Fruit fly (Drosophila melanogaster) whole organism, embryonic: ENCODE measurements around the gene CG13720.
A peak's percentile ranks its signal among the peaks of the same experiment; 100 is the strongest.

Source experiments
- Antp ChIP-seq: fragments of 200-800 bp; sonication (Bioruptor generic); optimal IDR thresholded peaks from 3 replicates; lab custom pipeline; 2016; ENCODE audit warnings: missing biosample characterization, missing genetic modification characterization
- Bdp1 ChIP-seq: fragments of 200-800 bp; sonication (Bioruptor generic); optimal IDR thresholded peaks from 3 replicates; lab custom pipeline; 2016; ENCODE audit warnings: missing biosample characterization, missing genetic modification characterization
- CG10267 ChIP-seq: fragments of 200-800 bp; sonication (Bioruptor generic); optimal IDR thresholded peaks from 2 replicates; lab custom pipeline; 2018; ENCODE audit warnings: missing biosample characterization, mild to moderate bottlenecking, missing genetic modification characterization, moderate library complexity
- CG10274 ChIP-seq: fragments of 200-800 bp; sonication (Bioruptor generic); optimal IDR thresholded peaks from 3 replicates; lab custom pipeline; 2017; ENCODE audit warnings: missing biosample characterization, mild to moderate bottlenecking, missing genetic modification characterization
- CG11085 ChIP-seq: fragments of 200-800 bp; sonication (Bioruptor generic); IDR thresholded peaks from 2 replicates; pipeline ENCODE4 v1.3.6; 2022; ENCODE audit warnings: missing biosample characterization, missing genetic modification characterization
- CG11695 ChIP-seq: fragments of 200-800 bp; sonication (Bioruptor generic); IDR thresholded peaks from 3 replicates; pipeline ENCODE4 v1.3.6; 2022; ENCODE audit warnings: missing biosample characterization, missing genetic modification characterization
- CG12236 ChIP-seq: fragments of 200-800 bp; sonication (Bioruptor generic); optimal IDR thresholded peaks from 2 replicates; lab custom pipeline; 2016; ENCODE audit warnings: missing biosample characterization, missing genetic modification characterization
- CG14014 ChIP-seq: fragments of 200-800 bp; sonication (Bioruptor generic); IDR thresholded peaks from 2 replicates; pipeline ENCODE4 v1.3.6; 2022; ENCODE audit warnings: missing biosample characterization, missing genetic modification characterization
- CG14860 ChIP-seq: fragments of 200-800 bp; sonication (Bioruptor generic); IDR thresholded peaks from 3 replicates; pipeline ENCODE4 v1.3.6; 2022; ENCODE audit warnings: missing biosample characterization, missing genetic modification characterization; ENCODE audit not compliant: partially characterized antibody
- CG15479 ChIP-seq: fragments of 200-800 bp; sonication (Bioruptor generic); optimal IDR thresholded peaks from 3 replicates; lab custom pipeline; 2019; ENCODE audit warnings: missing biosample characterization, mild to moderate bottlenecking, missing genetic modification characterization, moderate library complexity
- CG16863 ChIP-seq: fragments of 200-800 bp; sonication (Bioruptor generic); optimal IDR thresholded peaks from 3 replicates; lab custom pipeline; 2016; ENCODE audit warnings: missing biosample characterization, missing genetic modification characterization
- CG17359 ChIP-seq: fragments of 200-800 bp; sonication (Bioruptor generic); optimal IDR thresholded peaks from 3 replicates; lab custom pipeline; 2018; ENCODE audit warnings: missing biosample characterization, mild to moderate bottlenecking, missing genetic modification characterization, moderate library complexity
- CG3065 ChIP-seq: fragments of 200-800 bp; sonication (Bioruptor generic); optimal IDR thresholded peaks from 2 replicates; lab custom pipeline; 2016; ENCODE audit warnings: missing biosample characterization, missing genetic modification characterization
- CG33557 ChIP-seq: fragments of 200-800 bp; sonication (Bioruptor generic); optimal IDR thresholded peaks from 2 replicates; lab custom pipeline; 2019; ENCODE audit warnings: missing biosample characterization, mild to moderate bottlenecking, missing genetic modification characterization, moderate library complexity
- CG3838 ChIP-seq: fragments of 200-800 bp; sonication (Bioruptor generic); optimal IDR thresholded peaks from 3 replicates; lab custom pipeline; 2016; ENCODE audit warnings: missing biosample characterization, missing genetic modification characterization
- CG3847 ChIP-seq: fragments of 200-800 bp; sonication (Bioruptor generic); IDR thresholded peaks from 2 replicates; pipeline ENCODE4 v1.3.6; 2022; ENCODE audit warnings: missing biosample characterization, missing genetic modification characterization
- CG4707 ChIP-seq: fragments of 200-800 bp; sonication (Bioruptor generic); optimal IDR thresholded peaks from 2 replicates; lab custom pipeline; 2018; ENCODE audit warnings: missing biosample characterization, mild to moderate bottlenecking, missing genetic modification characterization, moderate library complexity
- CG6254 ChIP-seq: fragments of 200-800 bp; sonication (Bioruptor generic); optimal IDR thresholded peaks from 3 replicates; lab custom pipeline; 2017; ENCODE audit warnings: mild to moderate bottlenecking, missing biosample characterization, missing genetic modification reagents, missing genetic modification characterization
- CG6272 ChIP-seq: fragments of 200-800 bp; sonication (Bioruptor generic); IDR thresholded peaks from 2 replicates; pipeline ENCODE4 v1.3.6; 2022; ENCODE audit warnings: missing biosample characterization, missing genetic modification characterization
- CG6689 ChIP-seq: fragments of 200-800 bp; sonication (Bioruptor generic); IDR thresholded peaks from 2 replicates; pipeline ENCODE4 v1.3.6; 2022; ENCODE audit warnings: missing biosample characterization, missing genetic modification characterization
- CG7839 ChIP-seq: fragments of 200-800 bp; sonication (Bioruptor generic); optimal IDR thresholded peaks from 3 replicates; lab custom pipeline; 2018; ENCODE audit warnings: missing biosample characterization, mild to moderate bottlenecking, missing genetic modification characterization, moderate library complexity
- CG8290 ChIP-seq, 3 experiments: fragments of 200-800 bp; sonication (Bioruptor generic); optimal IDR thresholded peaks; 2 replicates each; lab custom pipeline; 2016 to 2019; ENCODE audit warnings: missing biosample characterization in 3 of 3, missing genetic modification characterization in 3 of 3, mild to moderate bottlenecking in 2 of 3, moderate library complexity in 1 of 3
- CG8765 ChIP-seq: fragments of 200-800 bp; sonication (Bioruptor generic); IDR thresholded peaks from 2 replicates; pipeline ENCODE4 v1.3.6; 2022; ENCODE audit warnings: missing biosample characterization, missing genetic modification characterization
- CG8924 ChIP-seq: fragments of 200-800 bp; optimal IDR thresholded peaks from 3 replicates; lab custom pipeline; 2019; ENCODE audit warnings: missing biosample characterization, mild to moderate bottlenecking, missing genetic modification characterization, moderate library complexity
- CG9932 ChIP-seq: fragments of 200-800 bp; sonication (Bioruptor generic); IDR thresholded peaks from 2 replicates; pipeline ENCODE4 v1.3.6; 2022; ENCODE audit warnings: missing biosample characterization, missing genetic modification characterization
- CkIIα-i1 ChIP-seq: fragments of 200-800 bp; sonication (Bioruptor generic); IDR thresholded peaks from 2 replicates; pipeline ENCODE4 v1.3.6; 2022; ENCODE audit warnings: missing biosample characterization, missing genetic modification characterization
- Ets65A ChIP-seq: fragments of 200-800 bp; sonication (Bioruptor generic); peaks from one replicate; lab custom pipeline; 2016; ENCODE audit warnings: missing biosample characterization, missing genetic modification characterization
- Fer3 ChIP-seq: fragments of 200-800 bp; sonication (Bioruptor generic); optimal IDR thresholded peaks from 2 replicates; lab custom pipeline; 2018; ENCODE audit warnings: missing biosample characterization, mild to moderate bottlenecking, missing genetic modification characterization, moderate library complexity
- Gsc ChIP-seq: fragments of 200-800 bp; sonication (Bioruptor generic); IDR thresholded peaks from 2 replicates; pipeline ENCODE4 v1.3.6; 2022; ENCODE audit warnings: missing biosample characterization, missing genetic modification characterization
- Gug ChIP-seq: fragments of 200-800 bp; sonication (Bioruptor generic); IDR thresholded peaks from 4 replicates; pipeline ENCODE4 v1.3.6; 2022; ENCODE audit warnings: missing biosample characterization, missing genetic modification characterization
- Hmr ChIP-seq: fragments of 200-800 bp; sonication (Bioruptor generic); optimal IDR thresholded peaks from 3 replicates; lab custom pipeline; 2017; ENCODE audit warnings: mild to moderate bottlenecking, missing biosample characterization, missing genetic modification reagents, missing genetic modification characterization
- Hr39 ChIP-seq: fragments of >200 bp; optimal IDR thresholded peaks from 2 replicates; lab custom pipeline; 2017
- Lhr ChIP-seq: fragments of 200-800 bp; sonication (Bioruptor generic); optimal IDR thresholded peaks from 3 replicates; lab custom pipeline; 2017; ENCODE audit warnings: mild to moderate bottlenecking, missing biosample characterization, missing genetic modification reagents, missing genetic modification characterization
- MBD-R2 ChIP-seq: fragments of 200-800 bp; sonication (Bioruptor generic); IDR thresholded peaks from 2 replicates; pipeline ENCODE4 v1.3.6; 2022; ENCODE audit warnings: missing biosample characterization, missing genetic modification characterization
- Meics ChIP-seq: fragments of 200-800 bp; sonication (Bioruptor generic); optimal IDR thresholded peaks from 2 replicates; lab custom pipeline; 2017; ENCODE audit warnings: missing biosample characterization, mild to moderate bottlenecking, missing genetic modification characterization
- Sin3A ChIP-seq: fragments of >200 bp; optimal IDR thresholded peaks from 2 replicates; lab custom pipeline; 2018
- Sox100B ChIP-seq: fragments of 200-800 bp; sonication (Bioruptor generic); optimal IDR thresholded peaks from 3 replicates; lab custom pipeline; 2018; ENCODE audit warnings: missing biosample characterization, mild to moderate bottlenecking, missing genetic modification characterization
- Sox102F ChIP-seq: fragments of 200-800 bp; sonication (Bioruptor generic); optimal IDR thresholded peaks from 2 replicates; lab custom pipeline; 2018; ENCODE audit warnings: missing biosample characterization, mild to moderate bottlenecking, missing genetic modification characterization, moderate library complexity
- Taf1 ChIP-seq: fragments of 200-800 bp; sonication (Bioruptor generic); IDR thresholded peaks from 2 replicates; pipeline ENCODE4 v1.3.6; 2022; ENCODE audit warnings: missing biosample characterization, missing genetic modification characterization
- bcd ChIP-seq: fragments of 200-800 bp; sonication (Bioruptor generic); optimal IDR thresholded peaks from 2 replicates; lab custom pipeline; 2017; ENCODE audit warnings: missing biosample characterization, mild to moderate bottlenecking, missing genetic modification characterization
- cas ChIP-seq: fragments of 200-800 bp; sonication (Bioruptor generic); IDR thresholded peaks from 2 replicates; pipeline ENCODE4 v1.3.6; 2022; ENCODE audit warnings: missing biosample characterization, missing genetic modification characterization
- ci ChIP-seq: fragments of 200-800 bp; sonication (Bioruptor generic); IDR thresholded peaks from 3 replicates; pipeline ENCODE4 v1.3.6; 2022; ENCODE audit warnings: missing biosample characterization, missing genetic modification characterization
- en ChIP-seq: fragments of 200-800 bp; sonication (Bioruptor generic); optimal IDR thresholded peaks from 2 replicates; lab custom pipeline; 2016; ENCODE audit warnings: missing biosample characterization, missing genetic modification characterization
- eve ChIP-seq, 2 experiments: fragments of >200 bp; optimal IDR thresholded peaks; 2 replicates each; lab custom pipeline; 2017; ENCODE audit warnings: missing biosample characterization in 2 of 2, missing genetic modification characterization in 2 of 2
- gcm2 ChIP-seq: fragments of 200-800 bp; sonication (Bioruptor generic); optimal IDR thresholded peaks from 2 replicates; lab custom pipeline; 2016; ENCODE audit warnings: missing biosample characterization, missing genetic modification characterization
- hth ChIP-seq: fragments of >200 bp; optimal IDR thresholded peaks from 2 replicates; lab custom pipeline; 2017; ENCODE audit warnings: inconsistent platforms
- ranshi ChIP-seq: fragments of 200-800 bp; sonication (Bioruptor generic); IDR thresholded peaks from 2 replicates; pipeline ENCODE4 v1.3.6; 2022; ENCODE audit warnings: missing biosample characterization, missing genetic modification characterization
- sens ChIP-seq: fragments of 200-800 bp; sonication (Bioruptor generic); peaks from one replicate; lab custom pipeline; 2016; ENCODE audit warnings: missing biosample characterization, missing genetic modification characterization
- slou ChIP-seq: fragments of 200-800 bp; sonication (Bioruptor generic); optimal IDR thresholded peaks from 3 replicates; lab custom pipeline; 2016; ENCODE audit warnings: missing biosample characterization, missing genetic modification characterization
- ssp ChIP-seq: fragments of 200-800 bp; sonication (Bioruptor generic); IDR thresholded peaks from 2 replicates; pipeline ENCODE4 v1.3.6; 2022; ENCODE audit warnings: missing biosample characterization, missing genetic modification characterization
- trem ChIP-seq: fragments of 200-800 bp; optimal IDR thresholded peaks from 3 replicates; lab custom pipeline; 2019; ENCODE audit warnings: missing biosample characterization, mild to moderate bottlenecking, missing genetic modification characterization, moderate library complexity
- trh ChIP-seq: fragments of 200-800 bp; sonication (Bioruptor generic); optimal IDR thresholded peaks from 2 replicates; lab custom pipeline; 2016; ENCODE audit warnings: missing biosample characterization, missing genetic modification characterization
- unpg ChIP-seq: fragments of 200-800 bp; sonication (Bioruptor generic); optimal IDR thresholded peaks from 3 replicates; lab custom pipeline; 2018; ENCODE audit warnings: missing biosample characterization, mild to moderate bottlenecking, missing genetic modification characterization, moderate library complexity

CG13720 gene

DNA sequence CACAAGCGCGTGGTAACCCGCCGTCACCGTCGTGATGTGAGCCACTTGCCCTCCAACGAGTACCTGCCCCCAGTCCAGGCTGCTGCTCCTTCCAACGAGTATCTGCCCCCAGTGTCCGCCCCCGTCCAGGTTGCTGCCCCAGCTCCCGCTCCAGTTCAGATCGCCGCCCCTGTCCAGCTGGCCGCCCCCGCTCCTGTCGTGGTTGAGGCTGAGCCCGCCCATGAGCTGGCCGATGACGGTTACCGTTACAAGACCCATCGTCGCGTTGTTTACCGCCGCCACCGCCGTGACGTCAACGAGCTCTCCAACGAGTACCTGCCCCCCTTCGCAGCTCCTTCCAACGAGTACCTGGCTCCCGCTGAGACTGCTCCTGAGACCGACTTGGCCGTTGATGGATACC, 19.5 kb downstream of the CG13720 start (continued):
- TF ChIP-seq Meics = no peak
- no peak for TF ChIP-seq CG4707
- TF ChIP-seq CG9932 (GFP tag; lab: Robert Waterston, UW) = peak; percentile 50; the same call in 1 of the 2 replicates
- TF ChIP-seq Hmr (GFP tag; lab: Kevin White, UChicago) = no peak
- TF ChIP-seq Sin3A (lab: Kevin White, UChicago) = no peak
- no peak for TF ChIP-seq CG8290 (GFP tag; optimal IDR thresholded peaks at IDR 0.05; lab: Kevin White, UChicago)
- no peak for TF ChIP-seq CG8290 (tag; optimal IDR thresholded peaks at IDR 0.05; lab: Kevin White, UChicago)
- TF ChIP-seq CG6272 = peak; percentile 40; the same call in 1 of the 2 replicates
- TF ChIP-seq ci (GFP tag; lab: Robert Waterston, UW) = no peak
- TF ChIP-seq CG14860 (GFP tag; lab: Robert Waterston, UW) = no peak
- TF ChIP-seq en (GFP tag; lab: Kevin White, UChicago) = no peak
- TF ChIP-seq trem (tag; lab: Kevin White, UChicago) = no peak
- TF ChIP-seq CG11085 (GFP tag; lab: Robert Waterston, UW) = peak; percentile 61; the same call in 1 of the 2 replicates
- no peak for TF ChIP-seq CkIIα-i1 (GFP tag; lab: Robert Waterston, UW)
- no peak for TF ChIP-seq bcd
- no peak for TF ChIP-seq slou (GFP tag; lab: Kevin White, UChicago)
- peak; percentile 5; the same call in 1 of the 2 replicates for TF ChIP-seq CG14014 (GFP tag; lab: Robert Waterston, UW)
- no peak for TF ChIP-seq Ets65A (GFP tag; lab: Kevin White, UChicago)
- no peak for TF ChIP-seq CG33557 (GFP tag; lab: Kevin White, UChicago)
- no peak for TF ChIP-seq CG10267
- TF ChIP-seq Lhr (GFP tag; lab: Kevin White, UChicago) = no peak
- no peak for TF ChIP-seq unpg (GFP tag; lab: Kevin White, UChicago)
- TF ChIP-seq Sox102F (GFP tag; lab: Kevin White, UChicago) = no peak
- no peak for TF ChIP-seq Hr39 (lab: Kevin White, UChicago)
- TF ChIP-seq gcm2 = no peak
- TF ChIP-seq Bdp1 (GFP tag; lab: Kevin White, UChicago) = no peak
- no peak for TF ChIP-seq sens
- TF ChIP-seq CG8924 (tag; lab: Kevin White, UChicago) = no peak
- no peak for TF ChIP-seq ranshi (GFP tag; lab: Robert Waterston, UW)
- TF ChIP-seq CG10274 (GFP tag; lab: Kevin White, UChicago) = no peak
- TF ChIP-seq ssp (GFP tag; lab: Robert Waterston, UW) = peak; percentile 24; the same call in 1 of the 2 replicates
- TF ChIP-seq CG11695 (GFP tag; lab: Robert Waterston, UW) = no peak
- no peak for TF ChIP-seq CG6689 (GFP tag; lab: Robert Waterston, UW)
- TF ChIP-seq CG8765 (GFP tag; lab: Robert Waterston, UW) = no peak
- peak; percentile 4; the same call in 1 of the 4 replicates for TF ChIP-seq Gug (GFP tag; lab: Robert Waterston, UW)
- TF ChIP-seq eve (GFP tag; optimal IDR thresholded peaks at IDR 0.05; lab: Kevin White, UChicago) = no peak
- TF ChIP-seq CG3065 = no peak
- no peak for TF ChIP-seq CG3847 (GFP tag; lab: Robert Waterston, UW)
- no peak for TF ChIP-seq CG17359 (tag; lab: Kevin White, UChicago)
- TF ChIP-seq CG3838 (GFP tag; lab: Kevin White, UChicago) = no peak
- 0 out of 2 replicates have a peak, but pooled peaks have one; percentile 29 for TF ChIP-seq cas
- no peak for TF ChIP-seq trh (GFP tag; lab: Kevin White, UChicago)
- TF ChIP-seq hth (lab: Kevin White, UChicago) = no peak
- TF ChIP-seq Fer3 (tag; lab: Kevin White, UChicago) = no peak
- TF ChIP-seq CG6254 (GFP tag; lab: Kevin White, UChicago) = no peak
- TF ChIP-seq Antp (GFP tag; lab: Kevin White, UChicago) = no peak
- TF ChIP-seq Taf1 = no peak
- no peak for TF ChIP-seq CG16863 (GFP tag; lab: Kevin White, UChicago)
- TF ChIP-seq MBD-R2 (GFP tag; lab: Robert Waterston, UW) = no peak
- TF ChIP-seq CG7839 (tag; lab: Kevin White, UChicago) = no peak
- no peak; the same call in 1 of the 2 replicates for TF ChIP-seq Gsc (GFP tag; lab: Robert Waterston, UW)
- no peak for TF ChIP-seq CG12236 (GFP tag; lab: Kevin White, UChicago)
- no peak for TF ChIP-seq Sox100B
- no peak for TF ChIP-seq CG15479 (GFP tag; lab: Kevin White, UChicago)
